Worm (Caenorhabditis elegans) whole organism, midembryonic: ENCODE measurements around the gene D1046.18.

Experiments
- T22C8.4 ChIP-seq: fragments of 200-800 bp; sonication (Bioruptor generic); IDR thresholded peaks from 2 replicates; pipeline ENCODE4 v1.3.6; 2022; ENCODE audit warnings: missing genetic modification characterization, missing compliant biosample characterization
- cog-1 ChIP-seq: sonication (generic microtip); optimal IDR thresholded peaks from 2 replicates; lab custom pipeline; 2016; ENCODE audit warnings: missing genetic modification characterization, missing compliant biosample characterization
- flt-1 ChIP-seq: fragments of 200-800 bp; sonication (Bioruptor generic); IDR thresholded peaks from 2 replicates; pipeline ENCODE4 v1.3.6; 2022; ENCODE audit warnings: missing genetic modification characterization, missing compliant biosample characterization
- klf-2 ChIP-seq: fragments of 200-800 bp; sonication (Bioruptor generic); conservative IDR thresholded peaks from 2 replicates; pipeline ENCODE4 v1.3.6; 2022; ENCODE audit warnings: missing genetic modification reagents, missing genetic modification characterization, missing compliant biosample characterization
- med-1 ChIP-seq: sonication (generic microtip); optimal IDR thresholded peaks from 2 replicates; lab custom pipeline; 2017; ENCODE audit warnings: missing genetic modification characterization, mild to moderate bottlenecking, missing compliant biosample characterization, antibody characterized with exemption, missing genetic modification reagents; ENCODE audit not compliant: insufficient read depth
- ref-1 ChIP-seq: fragments of 200-800 bp; sonication (Bioruptor generic); conservative IDR thresholded peaks from 2 replicates; pipeline ENCODE4 v1.3.6; 2022; ENCODE audit warnings: missing genetic modification reagents, missing genetic modification characterization, missing compliant biosample characterization
- tab-1 ChIP-seq: fragments of 200-800 bp; sonication (Bioruptor generic); IDR thresholded peaks from 2 replicates; pipeline ENCODE4 v1.3.6; 2022; ENCODE audit warnings: missing genetic modification characterization, missing compliant biosample characterization
- ztf-23 ChIP-seq: fragments of 200-800 bp; sonication (Bioruptor generic); IDR thresholded peaks from 2 replicates; pipeline ENCODE4 v1.3.6; 2022; ENCODE audit warnings: missing genetic modification reagents, missing genetic modification characterization, missing compliant biosample characterization
- ztf-29 ChIP-seq: fragments of 200-800 bp; sonication (Bioruptor generic); IDR thresholded peaks from 2 replicates; pipeline ENCODE4 v1.3.6; 2022; ENCODE audit warnings: missing genetic modification reagents, missing genetic modification characterization, missing compliant biosample characterization

DNA sequence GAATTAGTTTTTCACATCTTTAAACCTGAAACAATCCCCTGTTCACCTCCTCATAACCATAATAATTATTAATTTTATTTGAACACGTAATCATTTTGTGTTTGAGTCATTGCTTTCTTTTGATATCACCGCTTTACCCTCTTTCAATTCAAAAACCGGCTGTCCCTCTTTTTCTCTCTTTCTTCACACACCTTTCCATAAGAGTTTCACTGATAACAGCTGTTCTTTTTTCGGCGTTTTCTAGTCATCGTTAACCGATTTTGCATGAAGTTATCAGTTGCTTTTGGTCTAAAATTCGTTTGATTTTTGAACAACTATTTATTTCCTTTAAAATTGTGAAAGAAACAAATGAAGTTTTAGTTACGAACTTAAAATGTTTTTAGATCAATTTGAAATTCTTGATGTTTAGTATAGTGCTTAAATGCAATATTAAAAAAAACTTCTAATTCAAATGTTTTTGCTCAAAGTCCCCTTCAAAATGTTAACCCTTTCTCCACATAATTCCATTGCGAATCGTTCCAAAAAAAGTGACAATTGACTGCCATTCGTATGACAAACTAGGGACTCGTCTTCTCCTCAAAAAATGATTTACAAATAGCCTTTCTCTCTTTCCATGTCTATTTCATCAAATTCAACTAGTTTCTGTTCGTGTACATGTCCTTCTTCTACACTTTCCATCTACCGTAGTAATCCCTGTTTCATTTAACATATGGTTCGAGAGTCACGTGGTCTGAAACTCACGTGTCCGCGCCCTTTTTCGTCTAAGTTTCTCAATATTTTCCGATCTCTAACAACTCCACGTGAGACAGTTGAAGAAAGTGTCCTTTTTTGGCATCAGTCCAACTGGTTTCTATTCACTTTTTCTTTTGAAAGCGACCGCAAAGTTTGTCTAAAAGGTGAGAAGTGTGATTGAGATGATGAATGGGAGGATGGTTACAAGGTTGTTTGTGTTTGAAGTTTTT is 19.3 kb downstream of the D1046.18 start:
- no peak for TF ChIP-seq ref-1 (GFP tag; lab: Robert Waterston, UW)
- no peak for TF ChIP-seq ztf-29 (GFP tag; lab: Robert Waterston, UW)
- TF ChIP-seq med-1 (GFP tag; lab: Kevin White, UChicago) = no peak
- no peak for TF ChIP-seq flt-1 (GFP tag; lab: Robert Waterston, UW)
- no peak for TF ChIP-seq cog-1 (tag; lab: Kevin White, UChicago)
- no peak for TF ChIP-seq T22C8.4 (GFP tag; lab: Robert Waterston, UW)
- TF ChIP-seq tab-1 (GFP tag; lab: Robert Waterston, UW) = no peak
- TF ChIP-seq klf-2 = no peak
- no peak for TF ChIP-seq ztf-23 (GFP tag; lab: Robert Waterston, UW)
